Fruit fly (Drosophila melanogaster) whole organism, wandering third instar larva: ENCODE results near the gene hdm.

Source experiments
- Abd-B ChIP-seq: fragments of >200 bp; optimal IDR thresholded peaks from 2 replicates; lab custom pipeline; 2017; ENCODE audit warnings: missing biosample characterization, missing genetic modification characterization
- CG32264 ChIP-seq: fragments of 200-800 bp; sonication (Bioruptor generic); optimal IDR thresholded peaks from 2 replicates; lab custom pipeline; 2016; ENCODE audit warnings: missing biosample characterization, missing genetic modification characterization
- CG9705 ChIP-seq: fragments of 200-800 bp; sonication (Bioruptor generic); optimal IDR thresholded peaks from 2 replicates; lab custom pipeline; 2018; ENCODE audit warnings: missing biosample characterization, mild to moderate bottlenecking, missing genetic modification characterization
- CrebA ChIP-seq: fragments of 200-800 bp; sonication (Bioruptor generic); optimal IDR thresholded peaks from 2 replicates; lab custom pipeline; 2016; ENCODE audit warnings: missing biosample characterization, mild to moderate bottlenecking, missing genetic modification characterization, borderline replicate concordance
- Dfd ChIP-seq: fragments of >200 bp; optimal IDR thresholded peaks from 2 replicates; lab custom pipeline; 2017; ENCODE audit warnings: missing biosample characterization, missing genetic modification characterization
- Dif ChIP-seq: fragments of 200-275, 200-300 bp; sonication (Bioruptor generic); optimal IDR thresholded peaks from 2 replicates; lab custom pipeline; 2018; ENCODE audit warnings: missing biosample characterization, missing genetic modification characterization; ENCODE audit not compliant: partially characterized antibody
- GATAd ChIP-seq: sonication (Bioruptor generic); optimal IDR thresholded peaks from 2 replicates; lab custom pipeline; 2016; ENCODE audit warnings: missing biosample characterization, missing genetic modification characterization
- HLH106 ChIP-seq: fragments of 200-800 bp; optimal IDR thresholded peaks from 3 replicates; lab custom pipeline; 2019; ENCODE audit warnings: missing biosample characterization, mild to moderate bottlenecking, missing genetic modification characterization, moderate library complexity
- Hnf4 ChIP-seq: fragments of 200-800 bp; sonication (Bioruptor generic); optimal IDR thresholded peaks from 2 replicates; lab custom pipeline; 2016; ENCODE audit warnings: missing biosample characterization, mild to moderate bottlenecking, missing genetic modification characterization
- Hr78 ChIP-seq: fragments of >200 bp; optimal IDR thresholded peaks from 2 replicates; lab custom pipeline; 2017; ENCODE audit warnings: missing biosample characterization, missing genetic modification characterization
- Hr83 ChIP-seq: fragments of 200-300 bp; sonication (Bioruptor generic); optimal IDR thresholded peaks from 2 replicates; lab custom pipeline; 2016; ENCODE audit warnings: missing biosample characterization, mild to moderate bottlenecking, missing genetic modification characterization, moderate library complexity; ENCODE audit not compliant: poor library complexity, severe bottlenecking
- Jra ChIP-seq: sonication (Bioruptor generic); optimal IDR thresholded peaks from 2 replicates; lab custom pipeline; 2016; ENCODE audit warnings: missing biosample characterization, missing genetic modification characterization
- Mio ChIP-seq: sonication (Bioruptor generic); optimal IDR thresholded peaks from 2 replicates; lab custom pipeline; 2016; ENCODE audit warnings: missing biosample characterization, missing genetic modification characterization
- Myc ChIP-seq: fragments of >200 bp; optimal IDR thresholded peaks from 2 replicates; lab custom pipeline; 2017
- N ChIP-seq: fragments of >200 bp; optimal IDR thresholded peaks from 2 replicates; lab custom pipeline; 2018; ENCODE audit warnings: missing biosample characterization, missing external identifiers, missing genetic modification characterization
- OdsH ChIP-seq: fragments of 200-800 bp; sonication (Bioruptor generic); optimal IDR thresholded peaks from 2 replicates; lab custom pipeline; 2016; ENCODE audit warnings: missing biosample characterization, mild to moderate bottlenecking, missing genetic modification characterization
- Rel ChIP-seq, 2 experiments: fragments of 200-800 bp; sonication (Bioruptor generic) in 1 of 2; optimal IDR thresholded peaks; 2 replicates in 1 of 2; 3 replicates in 1 of 2; lab custom pipeline; 2016 to 2019; ENCODE audit warnings: mild to moderate bottlenecking in 2 of 2, missing biosample characterization in 2 of 2, missing genetic modification characterization in 2 of 2, moderate library complexity in 1 of 2
- Sp1 ChIP-seq: fragments of 200-800 bp; sonication (Bioruptor generic); optimal IDR thresholded peaks from 3 replicates; lab custom pipeline; 2019; ENCODE audit warnings: missing biosample characterization, mild to moderate bottlenecking, missing genetic modification characterization, moderate library complexity
- Vsx2 ChIP-seq: fragments of 200-300, 225-300 bp; sonication (Bioruptor generic); optimal IDR thresholded peaks from 2 replicates; lab custom pipeline; 2018; ENCODE audit warnings: missing biosample characterization, missing genetic modification characterization; ENCODE audit not compliant: partially characterized antibody
- br ChIP-seq: fragments of 200-800 bp; sonication (Bioruptor generic); optimal IDR thresholded peaks from 2 replicates; lab custom pipeline; 2016; ENCODE audit warnings: missing biosample characterization, missing genetic modification characterization
- brk ChIP-seq: fragments of 200-800 bp; sonication (Bioruptor generic); optimal IDR thresholded peaks from 2 replicates; lab custom pipeline; 2016; ENCODE audit warnings: missing biosample characterization, mild to moderate bottlenecking, missing genetic modification characterization
- dl ChIP-seq, 2 experiments: fragments of 175-275, 200-275 bp in 1 of 2; fragments of 200-275 bp in 1 of 2; sonication (Bioruptor generic); optimal IDR thresholded peaks; lab custom pipeline; 2018; ENCODE audit warnings: mild to moderate bottlenecking in 2 of 2, missing biosample characterization in 2 of 2, missing genetic modification characterization in 2 of 2, moderate library complexity in 2 of 2; ENCODE audit not compliant: partially characterized antibody in 2 of 2, insufficient read depth in 1 of 2
- dmrt93B ChIP-seq: fragments of 200-800 bp; sonication (Bioruptor generic); optimal IDR thresholded peaks from 2 replicates; lab custom pipeline; 2018; ENCODE audit warnings: missing biosample characterization, mild to moderate bottlenecking, missing genetic modification characterization
- dsf ChIP-seq: sonication (Bioruptor generic); optimal IDR thresholded peaks from 2 replicates; lab custom pipeline; 2016; ENCODE audit warnings: missing biosample characterization, missing genetic modification characterization, borderline replicate concordance
- ey ChIP-seq: fragments of 200-800 bp; sonication (Bioruptor generic); optimal IDR thresholded peaks from 2 replicates; lab custom pipeline; 2016; ENCODE audit warnings: missing biosample characterization, missing genetic modification characterization
- foxo ChIP-seq, 2 experiments: fragments of 200-800 bp; sonication (Bioruptor generic); optimal IDR thresholded peaks; 2 replicates in 1 of 2; 3 replicates in 1 of 2; lab custom pipeline; 2016 to 2017; ENCODE audit warnings: missing biosample characterization in 2 of 2, missing genetic modification characterization in 2 of 2
- fru ChIP-seq: fragments of 200-800 bp; sonication (Bioruptor generic); optimal IDR thresholded peaks from 3 replicates; lab custom pipeline; 2016; ENCODE audit warnings: missing biosample characterization, mild to moderate bottlenecking, missing genetic modification characterization
- h ChIP-seq: fragments of 200-800 bp; sonication (Bioruptor generic); optimal IDR thresholded peaks from 3 replicates; lab custom pipeline; 2016; ENCODE audit warnings: missing biosample characterization, mild to moderate bottlenecking, missing genetic modification characterization
- jim ChIP-seq: fragments of 175-275, 200-325 bp; sonication (Bioruptor generic); optimal IDR thresholded peaks from 2 replicates; lab custom pipeline; 2016; ENCODE audit warnings: missing biosample characterization, mild to moderate bottlenecking, missing genetic modification characterization
- lola ChIP-seq: fragments of >200 bp; optimal IDR thresholded peaks from 2 replicates; lab custom pipeline; 2017; ENCODE audit warnings: missing biosample characterization, missing genetic modification characterization
- pan ChIP-seq: fragments of >200 bp; optimal IDR thresholded peaks from 2 replicates; lab custom pipeline; 2017
- psq ChIP-seq: fragments of 200-800 bp; sonication (Bioruptor generic); optimal IDR thresholded peaks from 3 replicates; lab custom pipeline; 2017; ENCODE audit warnings: missing biosample characterization, mild to moderate bottlenecking, missing genetic modification characterization, moderate library complexity
- rgr ChIP-seq: fragments of 200-800 bp; sonication (Bioruptor generic); optimal IDR thresholded peaks from 3 replicates; lab custom pipeline; 2016; ENCODE audit warnings: missing biosample characterization, mild to moderate bottlenecking, missing genetic modification characterization
- sage ChIP-seq: fragments of 200-800 bp; sonication (Bioruptor generic); optimal IDR thresholded peaks from 2 replicates; lab custom pipeline; 2016; ENCODE audit warnings: missing biosample characterization, mild to moderate bottlenecking, missing genetic modification characterization
- sv ChIP-seq: fragments of 200-800 bp; sonication (Bioruptor generic); optimal IDR thresholded peaks from 3 replicates; lab custom pipeline; 2016; ENCODE audit warnings: missing biosample characterization, missing genetic modification characterization
- tai ChIP-seq: sonication (Bioruptor generic); optimal IDR thresholded peaks from 2 replicates; lab custom pipeline; 2016; ENCODE audit warnings: missing biosample characterization, missing genetic modification characterization
- usp ChIP-seq: fragments of >200 bp; optimal IDR thresholded peaks from 2 replicates; lab custom pipeline; 2017; ENCODE audit warnings: missing biosample characterization, missing genetic modification characterization
- woc ChIP-seq: sonication (Bioruptor generic); optimal IDR thresholded peaks from 2 replicates; lab custom pipeline; 2016; ENCODE audit warnings: missing biosample characterization, mild to moderate bottlenecking, missing genetic modification characterization

hdm gene

dm6 chrX:7891596-7892538, 28.1 kb downstream of the hdm start, which contains the start of gene Nek2:
Gene Nek2, minus strand, starts transcription at chrX:7891646.
- peak; percentile 75 for TF ChIP-seq woc (GFP tag; lab: Kevin White, UChicago)
- no peak for TF ChIP-seq pan (lab: Kevin White, UChicago)
- peak; percentile 49 for TF ChIP-seq Sp1 (GFP tag; lab: Kevin White, UChicago)
- TF ChIP-seq foxo (GFP tag; optimal IDR thresholded peaks at IDR 0.05; lab: Kevin White, UChicago): peak in 1 of 2 experiments; percentile 37
- TF ChIP-seq h (GFP tag; lab: Kevin White, UChicago): peak; percentile 24
- TF ChIP-seq tai (GFP tag; lab: Kevin White, UChicago): no peak
- TF ChIP-seq OdsH (GFP tag; lab: Kevin White, UChicago): peak; percentile 42
- TF ChIP-seq dsf (GFP tag; lab: Kevin White, UChicago): no peak
- no peak for TF ChIP-seq Hr83 (GFP tag; lab: Kevin White, UChicago)
- no peak for TF ChIP-seq N
- no peak for TF ChIP-seq Vsx2 (GFP tag; lab: Kevin White, UChicago)
- peak; percentile 13 to 46 for TF ChIP-seq dl (GFP tag; optimal IDR thresholded peaks at IDR 0.05; lab: Kevin White, UChicago; ENCODE audit: insufficient read depth in 1 of 2, partially characterized antibody in 2 of 2)
- peak; percentile 51 for TF ChIP-seq HLH106 (tag; lab: Kevin White, UChicago)
- peak; percentile 15 for TF ChIP-seq fru
- peak; percentile 23 for TF ChIP-seq psq (GFP tag; lab: Kevin White, UChicago)
- peak; percentile 76 for TF ChIP-seq Myc (lab: Kevin White, UChicago)

DNA sequence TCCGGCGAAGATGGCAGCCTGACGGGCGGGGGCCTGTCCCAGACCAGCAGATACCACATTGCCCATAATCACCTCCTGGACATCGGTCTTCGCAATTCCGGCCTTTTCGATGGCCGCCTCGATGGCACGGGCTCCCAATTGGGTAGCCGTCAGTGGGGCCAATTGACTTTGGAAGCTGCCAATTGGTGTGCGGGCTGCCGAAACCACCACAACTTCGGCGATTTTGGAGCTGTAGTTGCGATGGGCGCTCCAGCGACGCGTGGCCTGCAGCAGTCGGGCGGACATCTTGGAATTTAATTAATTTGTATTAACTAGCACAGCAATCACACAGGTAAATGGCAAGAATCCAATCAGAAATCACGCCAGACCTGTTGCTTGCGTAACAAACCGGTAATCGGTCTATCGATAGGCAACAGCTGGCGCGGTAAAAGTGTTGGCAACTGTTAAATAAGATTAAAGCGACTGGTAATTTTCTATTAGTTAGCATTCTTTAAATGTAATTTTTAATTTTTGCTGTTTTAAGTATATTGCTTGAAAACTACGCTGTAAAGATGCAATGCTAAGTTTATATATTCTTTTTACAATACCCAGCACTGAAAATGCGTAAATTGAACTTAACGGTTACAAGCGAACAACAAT, 31.4 kb downstream of the hdm start, which contains the start of gene Acat1:
Acat1 (minus strand) TSS at position 400 of the 639 bp plus-strand sequence.
- TF ChIP-seq fru (peak; percentile 87), woc (GFP tag; lab: Kevin White, UChicago) (peak; percentile 58), Mio (GFP tag; lab: Kevin White, UChicago) (peak; percentile 19), sv (GFP tag; lab: Kevin White, UChicago) (peak; percentile 34), dl (GFP tag; optimal IDR thresholded peaks at IDR 0.05; lab: Kevin White, UChicago; ENCODE audit: insufficient read depth in 1 of 2, partially characterized antibody in 2 of 2) (no peak), Hnf4 (GFP tag; lab: Kevin White, UChicago) (peak; percentile 91), Myc (lab: Kevin White, UChicago) (no peak), ey (GFP tag; lab: Kevin White, UChicago) (peak; percentile 83), tai (GFP tag; lab: Kevin White, UChicago) (no peak), CG32264 (GFP tag; lab: Kevin White, UChicago) (peak; percentile 59), Vsx2 (GFP tag; lab: Kevin White, UChicago) (no peak), dmrt93B (GFP tag; lab: Kevin White, UChicago) (peak; percentile 35), Jra (peak; percentile 86), CG9705 (GFP tag; lab: Kevin White, UChicago) (peak; percentile 11), psq (GFP tag; lab: Kevin White, UChicago) (peak; percentile 80), dsf (GFP tag; lab: Kevin White, UChicago) (peak; percentile 58), Hr83 (GFP tag; lab: Kevin White, UChicago) (peak; percentile 39), OdsH (GFP tag; lab: Kevin White, UChicago) (peak; percentile 81), Dif (no peak), br (GFP tag; lab: Kevin White, UChicago) (peak; percentile 83), Sp1 (GFP tag; lab: Kevin White, UChicago) (peak; percentile 53), usp (GFP tag; lab: Kevin White, UChicago) (no peak), brk (GFP tag; lab: Kevin White, UChicago) (no peak), Dfd (GFP tag; lab: Kevin White, UChicago) (no peak), Abd-B (GFP tag; lab: Kevin White, UChicago) (no peak), Hr78 (GFP tag; lab: Kevin White, UChicago) (no peak), h (GFP tag; lab: Kevin White, UChicago) (peak; percentile 89), rgr (GFP tag; lab: Kevin White, UChicago) (peak; percentile 89), foxo (GFP tag; optimal IDR thresholded peaks at IDR 0.05; lab: Kevin White, UChicago) (peak in 1 of 2 experiments; percentile 90), CrebA (GFP tag; lab: Kevin White, UChicago) (no peak), N (no peak), jim (GFP tag; lab: Kevin White, UChicago) (no peak), lola (GFP tag; lab: Kevin White, UChicago) (no peak), pan (lab: Kevin White, UChicago) (no peak), HLH106 (tag; lab: Kevin White, UChicago) (peak; percentile 69), GATAd (GFP tag; lab: Kevin White, UChicago) (peak; percentile 52), Rel (GFP tag; optimal IDR thresholded peaks at IDR 0.05; lab: Kevin White, UChicago) (no peak), Rel (tag; optimal IDR thresholded peaks at IDR 0.05; lab: Kevin White, UChicago) (no peak), sage (GFP tag; lab: Kevin White, UChicago) (peak; percentile 77)
